Fruit fly (Drosophila melanogaster) Kc167 (cell line): ENCODE data around the gene CG7164.

ENCODE experiments used
- Myc ChIP-seq: fragments of >200 bp; optimal IDR thresholded peaks from 2 replicates; lab custom pipeline; 2017; ENCODE audit warnings: missing external identifiers
- Sin3A ChIP-seq: fragments of >200 bp; optimal IDR thresholded peaks from 2 replicates; lab custom pipeline; 2018; ENCODE audit warnings: missing external identifiers
- h ChIP-seq: fragments of >200 bp; optimal IDR thresholded peaks from 3 replicates; lab custom pipeline; 2018; ENCODE audit warnings: missing external identifiers
- insv ChIP-seq: fragments of >200 bp; optimal IDR thresholded peaks from 3 replicates; lab custom pipeline; 2018; ENCODE audit warnings: missing external identifiers
- psq ChIP-seq: fragments of >200 bp; optimal IDR thresholded peaks from 2 replicates; lab custom pipeline; 2017; ENCODE audit warnings: missing external identifiers
- ttk ChIP-seq: sonication (Bioruptor generic); optimal IDR thresholded peaks from 2 replicates; lab custom pipeline; 2017; ENCODE audit warnings: missing external identifiers

- TF ChIP-seq Myc (no peak), ttk (lab: Kevin White, UChicago) (no peak), h (no peak), psq (no peak), insv (lab: Kevin White, UChicago) (no peak), Sin3A (no peak)
Measured at dm6 chr2L:7790081-7790447, 8.8 kb downstream of the CG7164 start.
